Fruit fly (Drosophila melanogaster) whole organism, pupa: ENCODE results near the gene CG7606.

ENCODE experiments used
- CG14655 ChIP-seq: fragments of 200-800 bp; sonication (Bioruptor generic); optimal IDR thresholded peaks from 3 replicates; lab custom pipeline; 2017; ENCODE audit warnings: mild to moderate bottlenecking, missing biosample characterization, missing genetic modification reagents, missing genetic modification characterization
- D1 ChIP-seq: fragments of 200-800 bp; sonication (Bioruptor generic); optimal IDR thresholded peaks from 2 replicates; lab custom pipeline; 2018; ENCODE audit warnings: missing biosample characterization, mild to moderate bottlenecking, missing genetic modification characterization, moderate library complexity

- TF ChIP-seq CG14655 (no peak), D1 (tag; lab: Kevin White, UChicago) (no peak)
These were observed 21.6 kb downstream of the CG7606 start for dm6 chr3R:17617976-17618308.
